Worm (Caenorhabditis elegans) whole organism, L4 larva: ENCODE results near the gene nhr-46.
A peak's percentile ranks its signal among the peaks of the same experiment; 100 is the strongest.

Experiments
- F49E8.2 ChIP-seq: sonication (generic microtip); optimal IDR thresholded peaks from 2 replicates; lab custom pipeline; 2016; ENCODE audit warnings: missing compliant biosample characterization, mild to moderate bottlenecking, missing genetic modification characterization, borderline replicate concordance
- Y48G9A.11 ChIP-seq: fragments of 200-800 bp; sonication (Bioruptor generic); IDR thresholded peaks from 2 replicates; pipeline ENCODE4 v1.3.6; 2022; ENCODE audit warnings: missing genetic modification reagents, missing genetic modification characterization, missing compliant biosample characterization
- Y5F2A.4 ChIP-seq: fragments of 200-800 bp; sonication (Bioruptor generic); optimal IDR thresholded peaks from 2 replicates; lab custom pipeline; 2018; ENCODE audit warnings: mild to moderate bottlenecking, missing genetic modification characterization, missing compliant biosample characterization
- Y75B8A.6 ChIP-seq: fragments of 200-800 bp; sonication (Bioruptor generic); IDR thresholded peaks from 2 replicates; pipeline ENCODE4 v1.3.6; 2022; ENCODE audit warnings: missing genetic modification reagents, missing genetic modification characterization, missing compliant biosample characterization
- ZK546.5 ChIP-seq, 2 experiments: sonication (generic microtip); optimal IDR thresholded peaks; 2 replicates each; lab custom pipeline; 2017; ENCODE audit warnings: missing biosample characterization in 2 of 2, missing genetic modification characterization in 2 of 2
- arid-1 ChIP-seq: fragments of 200-800 bp; sonication (Bioruptor generic); conservative IDR thresholded peaks from 2 replicates; pipeline ENCODE4 v1.3.6; 2022; ENCODE audit warnings: missing genetic modification reagents, missing genetic modification characterization, missing compliant biosample characterization
- attf-4 ChIP-seq: sonication (generic microtip); optimal IDR thresholded peaks from 3 replicates; lab custom pipeline; 2017; ENCODE audit warnings: missing biosample characterization, missing genetic modification characterization
- ceh-28 ChIP-seq: fragments of 150-350 bp; optimal IDR thresholded peaks from 2 replicates; lab custom pipeline; 2014; ENCODE audit warnings: missing biosample characterization, missing genetic modification reagents, missing genetic modification characterization
- ceh-32 ChIP-seq: sonication (generic microtip); optimal IDR thresholded peaks from 2 replicates; lab custom pipeline; 2016; ENCODE audit warnings: mild to moderate bottlenecking, missing genetic modification characterization, missing compliant biosample characterization; ENCODE audit not compliant: poor library complexity
- ceh-44 ChIP-seq: fragments of 200-800 bp; sonication (Bioruptor generic); IDR thresholded peaks from 2 replicates; pipeline ENCODE4 v1.3.6; 2022; ENCODE audit warnings: missing genetic modification reagents, missing genetic modification characterization, missing compliant biosample characterization
- ces-1 ChIP-seq: fragments of 150-350 bp; sonication (generic microtip); optimal IDR thresholded peaks from 4 replicates; lab custom pipeline; 2014; ENCODE audit warnings: missing biosample characterization, missing genetic modification reagents, missing genetic modification characterization
- cey-2 ChIP-seq: sonication (generic microtip); optimal IDR thresholded peaks from 3 replicates; lab custom pipeline; 2017; ENCODE audit warnings: missing genetic modification characterization, mild to moderate bottlenecking, missing compliant biosample characterization, antibody characterized with exemption, borderline replicate concordance; ENCODE audit not compliant: insufficient read depth
- ctbp-1 ChIP-seq: fragments of 200-800 bp; sonication (Bioruptor generic); IDR thresholded peaks from 2 replicates; pipeline ENCODE4 v1.3.6; 2022; ENCODE audit warnings: missing genetic modification reagents, missing genetic modification characterization, missing compliant biosample characterization
- daf-16 ChIP-seq, 3 experiments: sonication (generic microtip); optimal IDR thresholded peaks; 2 replicates each; lab custom pipeline; 2016 to 2017; ENCODE audit warnings: missing genetic modification characterization in 3 of 3, missing genetic modification reagents in 3 of 3, mild to moderate bottlenecking in 2 of 3, missing compliant biosample characterization in 2 of 3, missing biosample characterization in 1 of 3, moderate library complexity in 1 of 3
- daf-19 ChIP-seq: fragments of 200-800 bp; sonication (Bioruptor generic); conservative IDR thresholded peaks from 2 replicates; pipeline ENCODE4 v1.3.6; 2022; ENCODE audit warnings: missing genetic modification characterization, missing compliant biosample characterization
- dmd-6 ChIP-seq: fragments of 200-800 bp; sonication (Bioruptor generic); IDR thresholded peaks from 2 replicates; pipeline ENCODE4 v1.3.6; 2022; ENCODE audit warnings: missing genetic modification reagents, missing genetic modification characterization, missing compliant biosample characterization
- dpl-1 ChIP-seq: fragments of 150-350 bp; optimal IDR thresholded peaks from 2 replicates; lab custom pipeline; 2014; ENCODE audit warnings: missing biosample characterization, missing genetic modification reagents, missing genetic modification characterization
- duxl-1 ChIP-seq: sonication (generic microtip); optimal IDR thresholded peaks from 2 replicates; lab custom pipeline; 2016; ENCODE audit warnings: mild to moderate bottlenecking, missing genetic modification characterization, moderate library complexity, missing compliant biosample characterization; ENCODE audit not compliant: poor library complexity
- dve-1 ChIP-seq: sonication (generic microtip); optimal IDR thresholded peaks from 2 replicates; lab custom pipeline; 2017; ENCODE audit warnings: antibody characterized with exemption, mild to moderate bottlenecking, missing genetic modification characterization, missing compliant biosample characterization; ENCODE audit not compliant: insufficient read depth
- hlh-11 ChIP-seq: fragments of 200-800 bp; sonication (Bioruptor generic); optimal IDR thresholded peaks from 2 replicates; lab custom pipeline; 2018; ENCODE audit warnings: mild to moderate bottlenecking, missing genetic modification characterization, missing compliant biosample characterization
- hlh-30 ChIP-seq: sonication (generic microtip); optimal IDR thresholded peaks from 2 replicates; lab custom pipeline; 2017; ENCODE audit warnings: antibody characterized with exemption, mild to moderate bottlenecking, missing genetic modification characterization, missing compliant biosample characterization; ENCODE audit not compliant: insufficient read depth
- lim-7 ChIP-seq: fragments of 200-800 bp; sonication (Bioruptor generic); IDR thresholded peaks from 2 replicates; pipeline ENCODE4 v1.3.6; 2022; ENCODE audit warnings: missing genetic modification characterization, missing compliant biosample characterization
- lin-1 ChIP-seq: fragments of 200-800 bp; sonication (Bioruptor generic); IDR thresholded peaks from 2 replicates; pipeline ENCODE4 v1.3.6; 2022; ENCODE audit warnings: missing genetic modification reagents, missing genetic modification characterization, missing compliant biosample characterization
- lin-38 ChIP-seq: fragments of 200-800 bp; sonication (Bioruptor generic); IDR thresholded peaks from 2 replicates; pipeline ENCODE4 v1.3.6; 2022; ENCODE audit warnings: missing genetic modification reagents, missing genetic modification characterization, missing compliant biosample characterization
- lin-39 ChIP-seq: fragments of 150-350 bp; optimal IDR thresholded peaks from 2 replicates; lab custom pipeline; 2014; ENCODE audit warnings: missing biosample characterization, missing genetic modification reagents, missing genetic modification characterization
- lir-3 ChIP-seq: sonication (generic microtip); optimal IDR thresholded peaks from 2 replicates; lab custom pipeline; 2016; ENCODE audit warnings: mild to moderate bottlenecking, missing genetic modification characterization, missing compliant biosample characterization
- mdl-1 ChIP-seq, 2 experiments: fragments of 150-350 bp in 1 of 2; sonication (generic microtip) in 1 of 2; optimal IDR thresholded peaks; 2 replicates each; lab custom pipeline; 2014 to 2017; ENCODE audit warnings: missing biosample characterization in 2 of 2, missing genetic modification characterization in 2 of 2
- mdt-29 ChIP-seq: fragments of 200-800 bp; sonication (Bioruptor generic); IDR thresholded peaks from 2 replicates; pipeline ENCODE4 v1.3.6; 2022; ENCODE audit warnings: missing genetic modification reagents, missing genetic modification characterization, missing compliant biosample characterization
- mep-1 ChIP-seq: fragments of 150-350 bp; sonication (generic microtip); optimal IDR thresholded peaks from 3 replicates; lab custom pipeline; 2014; ENCODE audit warnings: missing biosample characterization, missing genetic modification characterization
- mes-2 ChIP-seq: sonication (generic microtip); optimal IDR thresholded peaks from 2 replicates; lab custom pipeline; 2016; ENCODE audit warnings: missing genotype, mild to moderate bottlenecking, missing genetic modification characterization, missing compliant biosample characterization; ENCODE audit not compliant: poor library complexity, severe bottlenecking
- mxl-2 ChIP-seq: fragments of 200-800 bp; sonication (Bioruptor generic); conservative IDR thresholded peaks from 2 replicates; pipeline ENCODE4 v1.3.6; 2022; ENCODE audit warnings: missing genetic modification reagents, missing genetic modification characterization, missing compliant biosample characterization
- mxl-3 ChIP-seq: fragments of 200-800 bp; sonication (Bioruptor generic); optimal IDR thresholded peaks from 2 replicates; lab custom pipeline; 2018; ENCODE audit warnings: mild to moderate bottlenecking, missing genetic modification characterization, missing compliant biosample characterization
- nhr-25 ChIP-seq: sonication (generic microtip); optimal IDR thresholded peaks from 2 replicates; lab custom pipeline; 2017; ENCODE audit warnings: missing genetic modification characterization, mild to moderate bottlenecking, missing compliant biosample characterization, antibody characterized with exemption, moderate library complexity, borderline replicate concordance; ENCODE audit not compliant: insufficient read depth
- nhr-28 ChIP-seq: fragments of 150-350 bp; optimal IDR thresholded peaks from 2 replicates; lab custom pipeline; 2014; ENCODE audit warnings: missing biosample characterization, missing genetic modification characterization
- nhr-41 ChIP-seq: fragments of 200-800 bp; sonication (Bioruptor generic); IDR thresholded peaks from 2 replicates; pipeline ENCODE4 v1.3.6; 2022; ENCODE audit warnings: missing genetic modification reagents, missing genetic modification characterization, missing compliant biosample characterization
- nhr-6 ChIP-seq: fragments of 150-350 bp; optimal IDR thresholded peaks from 2 replicates; lab custom pipeline; 2014; ENCODE audit warnings: missing biosample characterization, missing genetic modification characterization
- nhr-76 ChIP-seq: fragments of 150-350 bp; optimal IDR thresholded peaks from 2 replicates; lab custom pipeline; 2014; ENCODE audit warnings: missing biosample characterization, missing genetic modification characterization
- php-3 ChIP-seq: fragments of 200-800 bp; sonication (Bioruptor generic); IDR thresholded peaks from 2 replicates; pipeline ENCODE4 v1.3.6; 2022; ENCODE audit warnings: missing genetic modification reagents, missing genetic modification characterization, missing compliant biosample characterization
- pqm-1 ChIP-seq: sonication (generic microtip); optimal IDR thresholded peaks from 2 replicates; lab custom pipeline; 2017; ENCODE audit warnings: missing biosample characterization, missing genetic modification characterization
- skn-1 ChIP-seq: fragments of 150-350 bp; optimal IDR thresholded peaks from 2 replicates; lab custom pipeline; 2014; ENCODE audit warnings: missing biosample characterization, missing genetic modification characterization
- tra-1 ChIP-seq: fragments of 200-800 bp; sonication (Bioruptor generic); IDR thresholded peaks from 2 replicates; pipeline ENCODE4 v1.3.6; 2022; ENCODE audit warnings: missing genetic modification reagents, missing genetic modification characterization, missing compliant biosample characterization
- unc-39 ChIP-seq: sonication (generic microtip); optimal IDR thresholded peaks from 2 replicates; lab custom pipeline; 2017; ENCODE audit warnings: missing biosample characterization, missing genetic modification characterization
- unc-62 ChIP-seq, 3 experiments: fragments of 150-350 bp in 1 of 3; sonication (generic microtip); optimal IDR thresholded peaks in 2 of 3; peaks in 1 of 3; 1 replicate in 1 of 3; 2 replicates in 2 of 3; lab custom pipeline; 2014 to 2017; ENCODE audit warnings: missing biosample characterization in 3 of 3, missing genetic modification characterization in 3 of 3, missing genetic modification reagents in 3 of 3, missing genotype in 1 of 3
- zag-1 ChIP-seq: fragments of 150-350 bp; optimal IDR thresholded peaks from 2 replicates; lab custom pipeline; 2014; ENCODE audit warnings: missing biosample characterization, missing genetic modification characterization
- ztf-11 ChIP-seq: fragments of 150-350 bp; optimal IDR thresholded peaks from 2 replicates; lab custom pipeline; 2014; ENCODE audit warnings: missing biosample characterization, missing genetic modification characterization
- ztf-7 ChIP-seq: fragments of 150-350 bp; optimal IDR thresholded peaks from 2 replicates; lab custom pipeline; 2014; ENCODE audit warnings: missing biosample characterization, missing genetic modification characterization

Gene nhr-46

DNA sequence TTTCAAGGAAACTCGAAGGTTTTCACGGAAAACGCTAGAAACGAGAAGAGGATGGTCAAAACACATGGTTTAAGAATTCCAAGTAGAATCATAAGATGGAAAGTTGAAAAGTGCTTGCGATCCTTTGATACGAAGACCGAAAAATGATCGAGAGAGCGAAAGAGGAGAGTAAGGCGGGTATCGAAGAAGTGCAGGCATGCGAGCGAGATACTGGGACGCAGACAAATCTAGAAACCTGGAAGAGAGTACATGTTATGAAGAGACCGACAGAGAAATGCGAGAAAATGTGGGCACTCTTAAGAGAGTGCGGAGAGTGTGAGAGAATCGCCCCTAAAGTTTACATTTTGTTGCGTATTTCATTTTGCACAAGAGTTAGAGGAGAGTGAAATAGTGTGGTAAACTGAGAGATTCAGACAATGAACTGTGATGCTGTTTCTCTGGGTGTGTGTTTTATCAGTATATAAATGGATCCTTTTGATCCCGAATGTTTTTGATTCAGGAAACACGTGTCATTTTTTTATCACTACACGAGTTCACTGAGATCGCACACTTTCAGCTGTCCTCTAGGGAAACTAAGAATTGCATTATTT lies 3.6 kb downstream of the nhr-46 start (continued):
- TF ChIP-seq F49E8.2 (tag; lab: Kevin White, UChicago) = no peak
- peak; percentile 90 for TF ChIP-seq dmd-6 (GFP tag; lab: Robert Waterston, UW)
- no peak for TF ChIP-seq zag-1 (tag; lab: Kevin White, UChicago)
- peak; percentile 60 for TF ChIP-seq mxl-3 (GFP tag; lab: Kevin White, UChicago)
- no peak for TF ChIP-seq cey-2 (tag; lab: Kevin White, UChicago)
- peak; percentile 92 for TF ChIP-seq hlh-11
- no peak for TF ChIP-seq Y5F2A.4 (GFP tag; lab: Kevin White, UChicago)
- peak; percentile 63 to 79 for TF ChIP-seq mdl-1 (tag; optimal IDR thresholded peaks at IDR 0.05; lab: Kevin White, UChicago)
- TF ChIP-seq dve-1 (tag; lab: Kevin White, UChicago) = peak; percentile 82
- TF ChIP-seq pqm-1 (tag; lab: Kevin White, UChicago) = peak; percentile 18
- peak; percentile 47 for TF ChIP-seq nhr-25
- peak; percentile 64 for TF ChIP-seq hlh-30 (tag; lab: Kevin White, UChicago)
- peak in 1 of 2 experiments; percentile 93 for TF ChIP-seq unc-62 (GFP tag; optimal IDR thresholded peaks at IDR 0.05 in 1 of 2; lab: Kevin White, UChicago)
- TF ChIP-seq unc-62 (tag; optimal IDR thresholded peaks at IDR 0.05; lab: Kevin White, UChicago) = no peak
- TF ChIP-seq ceh-44 (GFP tag; lab: Robert Waterston, UW) = no peak
- TF ChIP-seq daf-16 (GFP tag; optimal IDR thresholded peaks at IDR 0.05; lab: Kevin White, UChicago) = peak in 1 of 2 experiments; percentile 32
- TF ChIP-seq daf-16 (tag; optimal IDR thresholded peaks at IDR 0.05; lab: Kevin White, UChicago) = peak; percentile 53
- TF ChIP-seq nhr-41 (GFP tag; lab: Robert Waterston, UW) = no peak
- TF ChIP-seq dpl-1 (GFP tag; lab: Kevin White, UChicago) = peak; percentile 35
- 0 out of 2 replicates have a peak, but pooled peaks have one; percentile 11 for TF ChIP-seq arid-1 (GFP tag; lab: Robert Waterston, UW)
- no peak for TF ChIP-seq mdt-29 (GFP tag; lab: Robert Waterston, UW)
- peak; percentile 75 for TF ChIP-seq mes-2
- TF ChIP-seq ZK546.5 (tag; optimal IDR thresholded peaks at IDR 0.05; lab: Kevin White, UChicago) = no peak
- TF ChIP-seq skn-1 (tag; lab: Kevin White, UChicago) = no peak
- peak; percentile 45; the same call in 1 of the 2 replicates for TF ChIP-seq lin-1 (GFP tag; lab: Robert Waterston, UW)
- TF ChIP-seq nhr-28 (tag; lab: Kevin White, UChicago) = peak; percentile 57

- no peak for TF ChIP-seq ceh-32 (tag; lab: Kevin White, UChicago)
- TF ChIP-seq daf-16 (GFP tag; optimal IDR thresholded peaks at IDR 0.05; lab: Kevin White, UChicago) = no peak
- TF ChIP-seq daf-16 (tag; optimal IDR thresholded peaks at IDR 0.05; lab: Kevin White, UChicago) = no peak
- no peak for TF ChIP-seq pqm-1 (tag; lab: Kevin White, UChicago)
- TF ChIP-seq nhr-76 (tag; lab: Kevin White, UChicago) = no peak
- TF ChIP-seq lin-39 (tag; lab: Kevin White, UChicago) = no peak
- TF ChIP-seq dmd-6 (GFP tag; lab: Robert Waterston, UW) = no peak
- TF ChIP-seq ztf-11 (tag; lab: Kevin White, UChicago) = no peak
- TF ChIP-seq ceh-28 (tag; lab: Kevin White, UChicago) = no peak
- TF ChIP-seq lin-38 (GFP tag; lab: Robert Waterston, UW) = no peak
- no peak for TF ChIP-seq Y75B8A.6 (GFP tag; lab: Robert Waterston, UW)
- TF ChIP-seq nhr-6 (tag; lab: Kevin White, UChicago) = no peak
- TF ChIP-seq dpl-1 (GFP tag; lab: Kevin White, UChicago) = no peak
- TF ChIP-seq mxl-3 (GFP tag; lab: Kevin White, UChicago) = no peak
- TF ChIP-seq Y48G9A.11 = no peak
- no peak for TF ChIP-seq mxl-2 (GFP tag; lab: Robert Waterston, UW)
- TF ChIP-seq ctbp-1 (GFP tag; lab: Robert Waterston, UW) = no peak
- TF ChIP-seq php-3 (GFP tag; lab: Robert Waterston, UW) = no peak
- no peak for TF ChIP-seq lim-7
- TF ChIP-seq mep-1 (tag; lab: Kevin White, UChicago) = peak; percentile 1
- TF ChIP-seq duxl-1 = no peak
- no peak for TF ChIP-seq ceh-44 (GFP tag; lab: Robert Waterston, UW)
- no peak for TF ChIP-seq lir-3 (tag; lab: Kevin White, UChicago)
- TF ChIP-seq unc-39 = no peak
- TF ChIP-seq daf-19 (GFP tag; lab: Robert Waterston, UW) = no peak
- no peak for TF ChIP-seq ztf-7 (tag; lab: Kevin White, UChicago)
- TF ChIP-seq ces-1 (GFP tag; lab: Kevin White, UChicago) = no peak
- TF ChIP-seq tra-1 (GFP tag; lab: Robert Waterston, UW) = no peak
- TF ChIP-seq nhr-25 = no peak
- TF ChIP-seq attf-4 (tag; lab: Kevin White, UChicago) = no peak
Observed at ce11 chrIV:5753253-5753652, 4.4 kb downstream of the nhr-46 start.
